Worm (Caenorhabditis elegans): ENCODE results near the gene eef-1B.2.

DNA sequence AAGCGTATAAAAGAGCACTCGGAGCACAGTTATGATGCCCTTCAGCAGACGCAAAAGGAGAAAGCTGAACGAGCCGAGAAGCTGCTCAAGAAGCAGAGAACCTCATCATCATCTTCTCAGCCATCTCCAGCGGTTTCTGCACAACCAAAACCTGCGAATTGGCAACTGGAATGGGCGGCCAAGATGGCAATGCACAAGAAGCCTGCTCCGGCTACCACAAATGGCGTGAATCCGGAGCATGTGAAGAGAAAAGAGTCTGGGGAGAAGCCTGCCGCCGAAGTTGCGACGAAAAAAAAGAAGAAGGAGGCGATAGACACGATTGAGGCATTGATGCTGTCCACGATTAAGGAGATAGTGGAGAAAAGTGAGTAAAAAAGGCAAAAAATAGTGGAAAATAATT lies 4.0 kb downstream of the eef-1B.2 start:
- no peak for TF ChIP-seq unc-62 (GFP tag; optimal IDR thresholded peaks at IDR 0.05)
- no peak for TF ChIP-seq nhr-237 (tag; optimal IDR thresholded peaks at IDR 0.05)
- no peak for TF ChIP-seq lin-13 (tag; optimal IDR thresholded peaks at IDR 0.05)
- TF ChIP-seq mep-1 (tag; optimal IDR thresholded peaks at IDR 0.05), result no peak
- TF ChIP-seq mab-5 (tag; optimal IDR thresholded peaks at IDR 0.05), result no peak
